Worm (Caenorhabditis elegans) whole organism, L1 larva: ENCODE results near the gene pab-2.

Source experiments
- C16A3.4 ChIP-seq: fragments of 150-350 bp; optimal IDR thresholded peaks from 2 replicates; lab custom pipeline; 2014; ENCODE audit warnings: missing biosample characterization, missing genetic modification characterization
- C34B4.2 ChIP-seq: sonication (generic microtip); optimal IDR thresholded peaks from 2 replicates; lab custom pipeline; 2017; ENCODE audit warnings: mild to moderate bottlenecking, missing genetic modification characterization, missing compliant biosample characterization
- F16B12.6 ChIP-seq: fragments of 150-350 bp; optimal IDR thresholded peaks from 2 replicates; lab custom pipeline; 2014; ENCODE audit warnings: missing biosample characterization, missing genetic modification characterization
- ceh-63 ChIP-seq: fragments of 200-800 bp; sonication (Bioruptor generic); optimal IDR thresholded peaks from 2 replicates; lab custom pipeline; 2018; ENCODE audit warnings: mild to moderate bottlenecking, missing genetic modification characterization, missing compliant biosample characterization
- ceh-8 ChIP-seq: fragments of 200-800 bp; sonication (Bioruptor generic); optimal IDR thresholded peaks from 2 replicates; lab custom pipeline; 2018; ENCODE audit warnings: mild to moderate bottlenecking, missing genetic modification characterization, moderate library complexity, missing compliant biosample characterization
- dsc-1 ChIP-seq: sonication (generic microtip); optimal IDR thresholded peaks from 2 replicates; lab custom pipeline; 2016; ENCODE audit warnings: mild to moderate bottlenecking, missing genetic modification characterization, missing compliant biosample characterization
- efl-1 ChIP-seq, 4 experiments: fragments of 150-350 bp; optimal IDR thresholded peaks in 3 of 4; peaks in 1 of 4; 1 replicate in 1 of 4; 2 replicates in 3 of 4; lab custom pipeline; 2014; ENCODE audit warnings: missing biosample characterization in 2 of 4, missing genetic modification characterization in 2 of 4, missing genetic modification reagents in 2 of 4
- egl-13 ChIP-seq: sonication (generic microtip); optimal IDR thresholded peaks from 2 replicates; lab custom pipeline; 2016; ENCODE audit warnings: missing genotype, missing genetic modification reagents, missing genetic modification characterization, missing compliant biosample characterization
- elt-3 ChIP-seq, 6 experiments: fragments of 150-350 bp in 1 of 6; sonication (generic microtip); optimal IDR thresholded peaks; 2 replicates each; lab custom pipeline; 2017 to 2018; ENCODE audit warnings: missing biosample characterization in 6 of 6, missing genetic modification characterization in 6 of 6, inconsistent platforms in 1 of 6
- fkh-10 ChIP-seq: sonication (generic microtip); optimal IDR thresholded peaks from 2 replicates; lab custom pipeline; 2017; ENCODE audit warnings: missing biosample characterization, missing genetic modification reagents, missing genetic modification characterization
- fkh-8 ChIP-seq: sonication (generic microtip); optimal IDR thresholded peaks from 2 replicates; lab custom pipeline; 2016; ENCODE audit warnings: mild to moderate bottlenecking, missing genetic modification characterization, missing compliant biosample characterization
- jun-1 ChIP-seq: fragments of 150-350 bp; optimal IDR thresholded peaks from 2 replicates; lab custom pipeline; 2014; ENCODE audit warnings: missing biosample characterization, missing genetic modification reagents, missing genetic modification characterization
- lin-14 ChIP-seq: fragments of 200-800 bp; sonication (Bioruptor generic); optimal IDR thresholded peaks from 2 replicates; lab custom pipeline; 2018; ENCODE audit warnings: mild to moderate bottlenecking, missing genetic modification characterization, moderate library complexity, missing compliant biosample characterization
- lin-35 ChIP-seq, 2 experiments: fragments of 150-350 bp; optimal IDR thresholded peaks; 2 replicates each; lab custom pipeline; 2014; ENCODE audit warnings: missing biosample characterization in 2 of 2, missing genetic modification characterization in 2 of 2, missing genetic modification reagents in 2 of 2
- mdl-1 ChIP-seq, 2 experiments: fragments of 150-350 bp; optimal IDR thresholded peaks; 2 replicates each; lab custom pipeline; 2014 to 2017; ENCODE audit warnings: missing biosample characterization in 2 of 2, missing genetic modification characterization in 2 of 2, inconsistent platforms in 1 of 2
- mep-1 ChIP-seq: fragments of 150-350 bp; optimal IDR thresholded peaks from 2 replicates; lab custom pipeline; 2014; ENCODE audit warnings: missing biosample characterization, missing genetic modification characterization
- nhr-11 ChIP-seq: fragments of 150-350 bp; optimal IDR thresholded peaks from 2 replicates; lab custom pipeline; 2014; ENCODE audit warnings: missing biosample characterization, missing genetic modification characterization
- nhr-19 ChIP-seq: fragments of 200-800 bp; sonication (Bioruptor generic); conservative IDR thresholded peaks from 2 replicates; pipeline ENCODE4 v1.3.6; 2022; ENCODE audit warnings: missing genetic modification characterization, missing compliant biosample characterization
- nhr-237 ChIP-seq: fragments of 150-350 bp; optimal IDR thresholded peaks from 2 replicates; lab custom pipeline; 2014; ENCODE audit warnings: missing biosample characterization, missing genetic modification characterization
- nhr-28 ChIP-seq: fragments of 150-350 bp; optimal IDR thresholded peaks from 2 replicates; lab custom pipeline; 2014; ENCODE audit warnings: missing biosample characterization, missing genetic modification characterization
- nhr-47 ChIP-seq: sonication (generic microtip); optimal IDR thresholded peaks from 2 replicates; lab custom pipeline; 2016; ENCODE audit warnings: mild to moderate bottlenecking, missing genetic modification characterization, moderate library complexity, missing compliant biosample characterization
- nhr-71 ChIP-seq: sonication (generic microtip); optimal IDR thresholded peaks from 2 replicates; lab custom pipeline; 2016; ENCODE audit warnings: mild to moderate bottlenecking, missing genetic modification characterization, moderate library complexity, missing compliant biosample characterization
- nhr-84 ChIP-seq: sonication (generic microtip); optimal IDR thresholded peaks from 2 replicates; lab custom pipeline; 2017; ENCODE audit warnings: missing biosample characterization, missing genetic modification characterization
- nhr-85 ChIP-seq: sonication (generic microtip); peaks from one replicate; lab custom pipeline; 2016; ENCODE audit warnings: missing genetic modification characterization, inconsistent platforms, missing compliant biosample characterization
- pag-3 ChIP-seq: sonication (generic microtip); optimal IDR thresholded peaks from 2 replicates; lab custom pipeline; 2017; ENCODE audit warnings: missing genetic modification characterization, mild to moderate bottlenecking, missing compliant biosample characterization, antibody characterized with exemption, borderline replicate concordance; ENCODE audit not compliant: insufficient read depth
- pax-3 ChIP-seq: fragments of 200-800 bp; sonication (Bioruptor generic); optimal IDR thresholded peaks from 2 replicates; lab custom pipeline; 2018; ENCODE audit warnings: mild to moderate bottlenecking, missing genetic modification characterization, moderate library complexity, missing compliant biosample characterization
- skn-1 ChIP-seq: fragments of 150-350 bp; optimal IDR thresholded peaks from 2 replicates; lab custom pipeline; 2014; ENCODE audit warnings: missing biosample characterization, missing genetic modification characterization
- snu-23 ChIP-seq: sonication (generic microtip); optimal IDR thresholded peaks from 2 replicates; lab custom pipeline; 2016; ENCODE audit warnings: missing genetic modification characterization, missing compliant biosample characterization
- sox-4 ChIP-seq: sonication (generic microtip); optimal IDR thresholded peaks from 2 replicates; lab custom pipeline; 2016; ENCODE audit warnings: missing genetic modification characterization, missing compliant biosample characterization
- sup-37 ChIP-seq: fragments of 200-800 bp; sonication (Bioruptor generic); optimal IDR thresholded peaks from 2 replicates; lab custom pipeline; 2018; ENCODE audit warnings: mild to moderate bottlenecking, missing genetic modification characterization, missing compliant biosample characterization
- swsn-7 ChIP-seq: sonication (generic microtip); optimal IDR thresholded peaks from 2 replicates; lab custom pipeline; 2016; ENCODE audit warnings: missing genetic modification characterization, missing compliant biosample characterization
- unc-130 ChIP-seq: fragments of 150-350 bp; optimal IDR thresholded peaks from 2 replicates; lab custom pipeline; 2017; ENCODE audit warnings: missing biosample characterization, missing genetic modification characterization, inconsistent platforms
- unc-62 ChIP-seq: fragments of 150-350 bp; optimal IDR thresholded peaks from 2 replicates; lab custom pipeline; 2014; ENCODE audit warnings: missing biosample characterization, missing genetic modification reagents, missing genetic modification characterization
- vab-15 ChIP-seq: sonication (generic microtip); optimal IDR thresholded peaks from 2 replicates; lab custom pipeline; 2017; ENCODE audit warnings: missing genotype, mild to moderate bottlenecking, missing genetic modification characterization, missing compliant biosample characterization

pab-2 gene

DNA sequence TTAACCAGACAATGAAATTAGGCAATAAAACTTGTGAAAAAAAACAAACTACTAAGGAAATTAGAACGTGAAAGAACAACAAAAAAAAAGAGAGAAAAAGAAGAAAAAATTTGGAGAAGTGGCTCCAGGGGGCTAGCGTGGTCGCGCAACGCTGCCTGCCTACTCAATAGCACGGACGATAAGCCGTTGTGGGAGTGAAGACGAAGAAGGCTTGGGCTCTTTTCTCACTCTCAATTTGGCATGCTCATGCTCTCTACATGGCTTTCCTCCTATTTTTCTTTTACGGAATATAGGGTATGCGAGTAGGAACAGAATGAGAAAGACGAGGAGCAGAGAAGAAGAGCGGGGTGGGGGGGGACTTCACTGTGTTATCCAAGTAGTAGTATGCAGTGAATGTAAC lies 24.9 kb downstream of the pab-2 start (continued):
- TF ChIP-seq unc-130 (tag; lab: Kevin White, UChicago), result no peak
- TF ChIP-seq dsc-1 (tag; lab: Kevin White, UChicago), result peak; percentile 7
- peak in 1 of 2 experiments; percentile 5 for TF ChIP-seq lin-35 (GFP tag; optimal IDR thresholded peaks at IDR 0.05; lab: Kevin White, UChicago)
- peak; percentile 44 for TF ChIP-seq fkh-10
- no peak for TF ChIP-seq unc-62 (GFP tag; lab: Kevin White, UChicago)
- TF ChIP-seq nhr-11 (tag; lab: Kevin White, UChicago), result no peak
- TF ChIP-seq, all 84 proteins: peak for 18

DNA sequence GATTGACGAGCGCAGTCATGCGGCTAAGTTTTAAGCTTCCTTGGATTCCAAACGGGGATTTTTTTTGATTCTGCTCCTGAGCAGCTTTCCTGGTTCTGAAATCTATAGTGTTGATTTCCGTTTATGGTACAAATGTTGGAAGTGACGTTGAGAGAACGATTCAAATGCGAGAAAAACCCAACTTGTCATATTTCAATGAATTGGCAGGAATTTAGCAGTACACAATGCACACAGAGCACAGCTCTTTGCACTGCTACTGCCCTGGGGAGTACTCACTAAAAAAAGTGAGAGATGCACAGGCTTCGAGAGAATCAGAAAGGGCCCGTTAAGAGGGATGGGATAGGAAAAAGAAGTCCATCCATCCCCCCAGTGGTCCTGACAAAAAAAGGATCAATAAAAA lies 26.6 kb downstream of the pab-2 start, which contains the start of gene sad-1:
Gene sad-1 (minus strand): TSS at position 101 of the 400 bp plus-strand sequence.
- TF ChIP-seq sup-37 (no peak), fkh-8 (tag; lab: Kevin White, UChicago) (no peak), lin-14 (GFP tag; lab: Kevin White, UChicago) (peak; percentile 38)

DNA sequence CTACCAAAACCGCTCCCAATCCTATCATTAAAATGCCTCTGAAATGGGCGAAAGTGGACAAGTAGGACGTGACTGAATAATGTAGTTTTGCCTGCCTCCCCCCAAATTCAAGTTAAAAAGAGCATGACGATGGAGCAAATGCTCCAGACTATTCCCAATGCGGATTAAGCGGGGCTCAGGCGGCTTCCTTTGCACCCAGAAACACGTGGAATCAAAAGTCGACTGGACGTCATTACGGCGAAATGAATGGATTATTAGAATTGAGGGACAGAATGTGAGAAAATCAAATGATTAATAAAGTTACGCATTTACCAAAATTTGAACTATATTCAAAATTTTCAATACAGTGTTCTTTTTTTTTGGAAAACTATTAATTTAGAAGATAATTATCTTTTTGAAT lies 27.3 kb downstream of the pab-2 start:
- TF ChIP-seq sox-4, result peak; percentile 10
- no peak for TF ChIP-seq pag-3
- peak; percentile 46 for TF ChIP-seq nhr-71
- TF ChIP-seq ceh-8 (GFP tag; lab: Kevin White, UChicago), result peak; percentile 5
- peak; percentile 39 for TF ChIP-seq nhr-47 (tag; lab: Kevin White, UChicago)
- peak; percentile 27 for TF ChIP-seq pax-3 (tag; lab: Kevin White, UChicago)
- peak; percentile 47 for TF ChIP-seq lin-14 (GFP tag; lab: Kevin White, UChicago)
- TF ChIP-seq nhr-237 (tag; lab: Kevin White, UChicago), result no peak
- TF ChIP-seq fkh-8 (tag; lab: Kevin White, UChicago), result peak; percentile 79
- no peak for TF ChIP-seq jun-1
- peak; percentile 81 for TF ChIP-seq dsc-1 (tag; lab: Kevin White, UChicago)
- no peak for TF ChIP-seq nhr-28 (tag; lab: Kevin White, UChicago)

DNA sequence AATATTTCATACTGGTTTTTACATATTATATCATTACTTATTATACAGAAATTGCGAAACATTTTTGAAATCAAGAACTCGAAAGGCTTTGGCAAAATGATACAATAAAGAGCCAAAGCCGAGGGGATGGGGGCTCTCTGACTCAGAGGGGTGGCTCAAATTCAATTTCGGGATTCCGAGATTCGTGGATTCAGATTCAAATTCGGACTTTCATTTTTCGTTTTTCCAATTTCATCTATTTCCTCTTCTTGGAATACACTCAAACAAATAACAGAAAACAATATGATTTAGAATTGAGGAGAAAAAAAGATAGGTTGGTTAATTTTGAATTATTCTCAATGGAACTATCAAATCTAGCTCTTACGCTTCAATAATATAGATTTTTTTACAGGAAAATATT lies 28.1 kb downstream of the pab-2 start:
- TF ChIP-seq lin-14 (GFP tag; lab: Kevin White, UChicago) (peak; percentile 41), nhr-85 (tag; lab: Kevin White, UChicago) (peak; percentile 31), C34B4.2 (no peak), fkh-10 (peak; percentile 77), nhr-19 (GFP tag; lab: Robert Waterston, UW) (no peak)

DNA sequence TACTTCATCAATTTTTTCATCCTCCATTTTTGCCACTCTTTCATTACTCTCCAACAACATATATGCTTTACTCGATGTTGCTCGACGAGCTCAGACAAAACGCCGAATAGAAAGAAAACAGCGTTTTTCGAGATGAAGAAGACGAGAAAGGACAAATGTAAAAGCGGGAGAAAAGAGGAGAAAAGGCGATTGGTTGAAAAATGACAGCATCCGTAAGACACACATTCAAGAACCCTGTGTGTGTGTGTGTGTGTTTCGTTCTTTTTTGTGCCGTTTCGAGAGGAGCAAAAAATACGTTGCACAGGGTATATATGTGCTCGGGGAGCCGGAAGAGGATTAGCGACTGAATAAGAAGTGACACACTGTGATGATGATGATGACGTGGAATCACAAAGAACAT lies 33.5 kb downstream of the pab-2 start:
- peak; percentile 50 for TF ChIP-seq lin-14 (GFP tag; lab: Kevin White, UChicago)
- TF ChIP-seq fkh-10, result peak; percentile 45
- TF ChIP-seq efl-1 (optimal IDR thresholded peaks at IDR 0.05; lab: Kevin White, UChicago), result no peak
- TF ChIP-seq efl-1 (GFP tag; optimal IDR thresholded peaks at IDR 0.05 in 1 of 2; lab: Kevin White, UChicago), result peak in 1 of 2 experiments; percentile 56
- TF ChIP-seq swsn-7, result no peak

DNA sequence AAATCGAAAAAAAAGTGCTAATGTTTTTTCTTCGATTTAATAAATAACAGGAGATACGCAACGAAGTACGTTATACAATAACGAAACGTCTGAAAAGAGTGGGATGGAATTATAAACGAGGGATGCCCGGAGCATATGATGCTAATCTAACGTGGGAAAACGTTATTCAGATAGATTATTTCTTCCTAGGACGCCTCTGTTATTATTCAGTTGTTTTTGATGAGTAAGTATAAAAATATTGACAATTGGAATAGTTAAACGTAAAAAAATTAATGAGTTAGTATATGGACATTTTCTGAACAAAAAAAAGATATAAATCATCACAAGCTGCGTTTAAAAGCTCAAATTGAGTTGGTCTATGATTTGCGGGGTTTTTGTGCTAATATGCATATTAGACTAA lies 42.4 kb downstream of the pab-2 start, which contains the start of gene srd-51:
Gene srd-51 (minus strand): TSS at position 101 of the 400 bp plus-strand sequence.
- TF ChIP-seq C16A3.4 (tag; lab: Kevin White, UChicago) (no peak), mep-1 (tag; lab: Kevin White, UChicago) (no peak), mdl-1 (tag; optimal IDR thresholded peaks at IDR 0.05; lab: Kevin White, UChicago) (no peak), pax-3 (tag; lab: Kevin White, UChicago) (no peak), lin-14 (GFP tag; lab: Kevin White, UChicago) (no peak), F16B12.6 (tag; lab: Kevin White, UChicago) (no peak), swsn-7 (no peak), egl-13 (no peak), elt-3 (tag; optimal IDR thresholded peaks at IDR 0.05; lab: Kevin White, UChicago) (no peak), snu-23 (GFP tag; lab: Kevin White, UChicago) (no peak), vab-15 (tag; lab: Kevin White, UChicago) (no peak), nhr-11 (tag; lab: Kevin White, UChicago) (no peak), sup-37 (no peak), nhr-28 (tag; lab: Kevin White, UChicago) (no peak), nhr-84 (tag; lab: Kevin White, UChicago) (no peak), nhr-47 (tag; lab: Kevin White, UChicago) (no peak), pag-3 (no peak), ceh-63 (no peak), skn-1 (tag; lab: Kevin White, UChicago) (no peak), nhr-19 (GFP tag; lab: Robert Waterston, UW) (no peak)
- TF ChIP-seq, all 84 proteins: peak for 0
